Worm (Caenorhabditis elegans): ENCODE measurements around the gene F10A3.17.

- TF ChIP-seq ztf-29 (GFP tag; IDR thresholded peaks at IDR 0.05), result no peak
- no peak for TF ChIP-seq flt-1 (GFP tag; IDR thresholded peaks at IDR 0.05)
- TF ChIP-seq klf-2 (GFP tag; conservative IDR thresholded peaks at IDR 0.05), result no peak
- no peak for TF ChIP-seq med-1 (GFP tag; optimal IDR thresholded peaks at IDR 0.05; ENCODE audit: insufficient read depth)
- TF ChIP-seq ztf-23 (GFP tag; IDR thresholded peaks at IDR 0.05), result no peak
- TF ChIP-seq cog-1 (tag; optimal IDR thresholded peaks at IDR 0.05), result no peak
- no peak for TF ChIP-seq ref-1 (GFP tag; conservative IDR thresholded peaks at IDR 0.05)
- TF ChIP-seq tab-1 (GFP tag; IDR thresholded peaks at IDR 0.05), result no peak
- no peak for TF ChIP-seq T22C8.4 (GFP tag; IDR thresholded peaks at IDR 0.05)
These were observed 18.4 kb downstream of the F10A3.17 start, which contains the start of gene clc-32 for ce11 chrV:16141071-16141470.

Data from whole organism, midembryonic.